Worm (Caenorhabditis elegans) whole organism, mixed stage, embryonic: ENCODE results near the gene pals-32.

Experiments used
- blmp-1 ChIP-seq: fragments of 150-350 bp; optimal IDR thresholded peaks from 2 replicates; lab custom pipeline; 2014; ENCODE audit warnings: missing biosample characterization, missing genetic modification characterization
- elt-1 ChIP-seq: sonication (generic microtip); optimal IDR thresholded peaks from 2 replicates; lab custom pipeline; 2017; ENCODE audit warnings: missing genetic modification characterization, mild to moderate bottlenecking, missing compliant biosample characterization, antibody characterized with exemption, moderate library complexity, borderline replicate concordance; ENCODE audit not compliant: insufficient read depth
- lin-13 ChIP-seq: fragments of 150-350 bp; optimal IDR thresholded peaks from 2 replicates; lab custom pipeline; 2014; ENCODE audit warnings: missing biosample characterization, missing genetic modification characterization
- mab-5 ChIP-seq: fragments of 150-350 bp; optimal IDR thresholded peaks from 2 replicates; lab custom pipeline; 2014; ENCODE audit warnings: missing biosample characterization, missing genetic modification characterization
- nhr-12 ChIP-seq: fragments of 150-350 bp; optimal IDR thresholded peaks from 2 replicates; lab custom pipeline; 2014; ENCODE audit warnings: missing biosample characterization, missing genetic modification characterization
- nhr-28 ChIP-seq: fragments of 150-350 bp; optimal IDR thresholded peaks from 2 replicates; lab custom pipeline; 2014; ENCODE audit warnings: missing biosample characterization, missing genetic modification characterization
- snpc-4 ChIP-seq: fragments of 150-350 bp; optimal IDR thresholded peaks from 2 replicates; lab custom pipeline; 2014; ENCODE audit warnings: missing biosample characterization, missing genetic modification characterization
- sptf-1 ChIP-seq: sonication (generic microtip); optimal IDR thresholded peaks from 2 replicates; lab custom pipeline; 2017; ENCODE audit warnings: mild to moderate bottlenecking, missing genetic modification characterization, moderate library complexity, missing compliant biosample characterization
- unc-120 ChIP-seq: sonication (generic microtip); optimal IDR thresholded peaks from 2 replicates; lab custom pipeline; 2017; ENCODE audit warnings: missing genetic modification characterization, missing compliant biosample characterization; ENCODE audit not compliant: poor library complexity, severe bottlenecking
- unc-62 ChIP-seq: fragments of 150-350 bp; optimal IDR thresholded peaks from 2 replicates; lab custom pipeline; 2014; ENCODE audit warnings: missing biosample characterization, missing genetic modification reagents, missing genetic modification characterization
- ztf-11 ChIP-seq: fragments of 150-350 bp; optimal IDR thresholded peaks from 2 replicates; lab custom pipeline; 2014; ENCODE audit warnings: missing biosample characterization, missing genetic modification characterization

DNA sequence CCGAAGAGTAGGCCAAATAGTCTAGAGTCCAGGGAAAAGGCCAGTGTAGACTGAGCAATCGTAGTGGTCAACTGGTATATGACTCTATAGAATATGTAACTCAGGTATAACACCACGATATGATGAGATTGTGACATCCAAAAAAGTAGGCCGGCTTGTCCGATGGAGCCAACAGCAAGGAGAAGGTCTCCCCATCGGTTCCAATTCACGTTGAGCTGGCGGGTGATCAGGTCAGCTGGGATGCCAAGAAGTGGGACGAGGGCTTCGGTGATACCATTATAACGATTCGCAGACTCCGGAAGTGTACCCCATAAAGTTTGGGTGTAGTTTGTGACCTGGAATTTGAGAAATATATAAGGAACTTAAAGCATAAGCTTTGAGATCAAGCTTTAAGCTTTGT is 23.5 kb upstream of the pals-32 start:
- TF ChIP-seq nhr-28 (tag; lab: Kevin White, UChicago) (no peak), nhr-12 (tag; lab: Kevin White, UChicago) (no peak), sptf-1 (no peak), unc-120 (tag; lab: Kevin White, UChicago) (no peak), lin-13 (tag; lab: Kevin White, UChicago) (no peak), mab-5 (tag; lab: Kevin White, UChicago) (no peak), blmp-1 (no peak), elt-1 (tag; lab: Kevin White, UChicago) (no peak), ztf-11 (no peak), snpc-4 (no peak), unc-62 (GFP tag; lab: Kevin White, UChicago) (no peak)
